Worm (Caenorhabditis elegans): Measurements from ENCODE around the gene scd-1.

DNA sequence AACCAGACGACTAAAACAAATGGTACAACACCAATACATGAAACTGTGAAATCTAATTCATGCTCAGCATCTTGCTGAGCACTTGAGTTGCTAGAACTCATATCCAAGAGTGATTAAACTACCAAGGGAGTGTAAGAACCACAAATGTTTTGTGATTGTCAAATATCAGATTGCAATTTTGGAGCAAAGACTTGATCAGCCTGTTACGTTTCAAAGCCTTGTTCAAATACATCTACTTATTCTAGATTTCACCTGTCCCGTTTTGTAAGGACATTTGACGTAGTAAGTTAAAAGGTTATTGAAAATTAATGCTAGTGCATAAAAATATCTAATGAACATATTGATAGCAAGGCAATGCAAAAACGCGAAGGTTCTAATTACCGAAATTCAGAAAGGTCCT lies 48.2 kb downstream of the scd-1 start, which contains the start of gene F45E6.1:
- TF ChIP-seq sma-3 (GFP tag; optimal IDR thresholded peaks at IDR 0.05) (no peak), unc-62 (GFP tag; optimal IDR thresholded peaks at IDR 0.05) (no peak), lin-13 (GFP tag; optimal IDR thresholded peaks at IDR 0.05) (no peak), elt-1 (tag; optimal IDR thresholded peaks at IDR 0.05) (no peak), alr-1 (tag; optimal IDR thresholded peaks at IDR 0.05) (no peak), nhr-129 (tag; optimal IDR thresholded peaks at IDR 0.05) (no peak), R02D3.7 (tag; optimal IDR thresholded peaks at IDR 0.05) (no peak), nhr-237 (tag; optimal IDR thresholded peaks at IDR 0.05) (no peak), skn-1 (tag; optimal IDR thresholded peaks at IDR 0.05) (no peak), elt-3 (tag; optimal IDR thresholded peaks at IDR 0.05) (no peak), zag-1 (tag; optimal IDR thresholded peaks at IDR 0.05) (no peak), snpc-4 (tag; optimal IDR thresholded peaks at IDR 0.05) (no peak), unc-55 (GFP tag; optimal IDR thresholded peaks at IDR 0.05) (no peak)
